Worm (Caenorhabditis elegans): ENCODE results near the gene srh-217.

The srh-217 gene

ce11 chrV:20151432-20151831 is 43.9 kb downstream of the srh-217 start, which contains the start of gene F19B2.7:
TSS of gene F19B2.7 (plus strand) at chrV:20151732.
- TF ChIP-seq hmbx-1 (tag; optimal IDR thresholded peaks at IDR 0.05) (no peak), ceh-36 (tag; optimal IDR thresholded peaks at IDR 0.05) (no peak), hmg-4 (GFP tag; optimal IDR thresholded peaks at IDR 0.05) (no peak)

ce11 chrV:20147662-20148245 is 47.6 kb downstream of the srh-217 start, which contains the start of gene Y113G7A.13:
TSS of gene Y113G7A.13 (plus strand) at chrV:20148195.
- no peak for TF ChIP-seq B0310.2 (tag; optimal IDR thresholded peaks at IDR 0.05)
- TF ChIP-seq hnd-1 (tag; optimal IDR thresholded peaks at IDR 0.05): no peak
- no peak for TF ChIP-seq scrt-1 (GFP tag; IDR thresholded peaks at IDR 0.05)
- TF ChIP-seq aly-1 (tag; optimal IDR thresholded peaks at IDR 0.05): no peak
- no peak for TF ChIP-seq hmbx-1 (tag; optimal IDR thresholded peaks at IDR 0.05)

ce11 chrV:20143711-20144110 is 51.6 kb downstream of the srh-217 start:
- no peak for TF ChIP-seq ets-7 (tag; optimal IDR thresholded peaks at IDR 0.05)
- no peak for TF ChIP-seq hmg-4 (GFP tag; optimal IDR thresholded peaks at IDR 0.05)
- no peak for TF ChIP-seq hnd-1 (tag; optimal IDR thresholded peaks at IDR 0.05)
- TF ChIP-seq aly-1 (tag; optimal IDR thresholded peaks at IDR 0.05): no peak
- no peak for TF ChIP-seq hmbx-1 (tag; optimal IDR thresholded peaks at IDR 0.05)
- TF ChIP-seq ceh-13 (GFP tag; optimal IDR thresholded peaks at IDR 0.05): no peak
- no peak for TF ChIP-seq flt-1 (GFP tag; IDR thresholded peaks at IDR 0.05)
- TF ChIP-seq sea-1 (GFP tag; conservative IDR thresholded peaks at IDR 0.05): no peak
- TF ChIP-seq tra-4 (tag; optimal IDR thresholded peaks at IDR 0.05): no peak
- no peak for TF ChIP-seq scrt-1 (GFP tag; IDR thresholded peaks at IDR 0.05)
- no peak for TF ChIP-seq B0310.2 (tag; optimal IDR thresholded peaks at IDR 0.05)
- no peak for TF ChIP-seq tbx-11 (GFP tag; IDR thresholded peaks at IDR 0.05)
- no peak for TF ChIP-seq ama-1 (optimal IDR thresholded peaks at IDR 0.05)
- TF ChIP-seq ceh-36 (tag; optimal IDR thresholded peaks at IDR 0.05): no peak
- no peak for TF ChIP-seq F13C5.2 (tag; optimal IDR thresholded peaks at IDR 0.05)
- no peak for TF ChIP-seq tbx-37 (GFP tag; conservative IDR thresholded peaks at IDR 0.05)
- TF ChIP-seq pes-1 (GFP tag; IDR thresholded peaks at IDR 0.05): no peak

All from whole organism, early embryonic.